Fruit fly (Drosophila melanogaster) whole organism, embryonic: Measurements from ENCODE around the gene CG14830.
A peak's percentile ranks its signal among the peaks of the same experiment; 100 is the strongest.

Experiments used
- CG11398 ChIP-seq: fragments of 200-800 bp; sonication (Bioruptor generic); optimal IDR thresholded peaks from 2 replicates; lab custom pipeline; 2016; ENCODE audit warnings: missing biosample characterization, missing genetic modification characterization
- CG14050 ChIP-seq: fragments of 200-800 bp; sonication (Bioruptor generic); IDR thresholded peaks from 3 replicates; pipeline ENCODE4 v1.3.6; 2022; ENCODE audit warnings: missing biosample characterization, missing genetic modification characterization
- CG14667 ChIP-seq: fragments of 200-800 bp; sonication (Bioruptor generic); IDR thresholded peaks from 2 replicates; pipeline ENCODE4 v1.3.6; 2022; ENCODE audit warnings: missing biosample characterization, missing genetic modification characterization
- CG17359 ChIP-seq: fragments of 200-800 bp; sonication (Bioruptor generic); optimal IDR thresholded peaks from 3 replicates; lab custom pipeline; 2018; ENCODE audit warnings: missing biosample characterization, mild to moderate bottlenecking, missing genetic modification characterization, moderate library complexity
- CG17385 ChIP-seq: fragments of 200-800 bp; sonication (Bioruptor generic); optimal IDR thresholded peaks from 3 replicates; lab custom pipeline; 2018; ENCODE audit warnings: missing biosample characterization, mild to moderate bottlenecking, missing genetic modification characterization
- CG17802 ChIP-seq: fragments of 200-800 bp; sonication (Bioruptor generic); optimal IDR thresholded peaks from 2 replicates; lab custom pipeline; 2018; ENCODE audit warnings: missing biosample characterization, mild to moderate bottlenecking, missing genetic modification characterization, moderate library complexity
- CG17829 ChIP-seq: fragments of 200-800 bp; optimal IDR thresholded peaks from 2 replicates; lab custom pipeline; 2019; ENCODE audit warnings: missing biosample characterization, mild to moderate bottlenecking, missing genetic modification characterization, moderate library complexity
- CG18262 ChIP-seq: fragments of 200-800 bp; optimal IDR thresholded peaks from 3 replicates; lab custom pipeline; 2019; ENCODE audit warnings: missing biosample characterization, mild to moderate bottlenecking, missing genetic modification characterization, moderate library complexity
- CG18599 ChIP-seq: fragments of 200-800 bp; sonication (Bioruptor generic); optimal IDR thresholded peaks from 3 replicates; lab custom pipeline; 2017; ENCODE audit warnings: missing biosample characterization, missing genetic modification characterization, mild to moderate bottlenecking, moderate library complexity, missing genetic modification reagents
- CG18619 ChIP-seq: fragments of 200-800 bp; sonication (Bioruptor generic); optimal IDR thresholded peaks from 3 replicates; lab custom pipeline; 2017; ENCODE audit warnings: missing biosample characterization, mild to moderate bottlenecking, missing genetic modification characterization
- CG2120 ChIP-seq: fragments of 200-800 bp; sonication (Bioruptor generic); optimal IDR thresholded peaks from 3 replicates; lab custom pipeline; 2016; ENCODE audit warnings: missing biosample characterization, missing genetic modification characterization
- CG2202 ChIP-seq: fragments of 200-800 bp; sonication (Bioruptor generic); optimal IDR thresholded peaks from 2 replicates; lab custom pipeline; 2018; ENCODE audit warnings: missing biosample characterization, mild to moderate bottlenecking, missing genetic modification characterization
- CG2678 ChIP-seq: fragments of 200-800 bp; sonication (Bioruptor generic); optimal IDR thresholded peaks from 3 replicates; lab custom pipeline; 2019; ENCODE audit warnings: missing biosample characterization, mild to moderate bottlenecking, missing genetic modification characterization, moderate library complexity
- CG32532 ChIP-seq: fragments of 200-800 bp; sonication (Bioruptor generic); IDR thresholded peaks from 2 replicates; pipeline ENCODE4 v1.3.6; 2022; ENCODE audit warnings: missing biosample characterization, missing genetic modification characterization
- CG33213 ChIP-seq: fragments of 200-800 bp; sonication (Bioruptor generic); optimal IDR thresholded peaks from 3 replicates; lab custom pipeline; 2016; ENCODE audit warnings: missing biosample characterization, missing genetic modification characterization
- CG4730 ChIP-seq: fragments of 200-800 bp; sonication (Bioruptor generic); IDR thresholded peaks from 2 replicates; pipeline ENCODE4 v1.3.6; 2022; ENCODE audit warnings: missing biosample characterization, missing genetic modification characterization
- CG5245 ChIP-seq: fragments of 200-800 bp; sonication (Bioruptor generic); optimal IDR thresholded peaks from 3 replicates; lab custom pipeline; 2016; ENCODE audit warnings: missing biosample characterization, missing genetic modification characterization
- CG8290 ChIP-seq, 3 experiments: fragments of 200-800 bp; sonication (Bioruptor generic); optimal IDR thresholded peaks; 2 replicates each; lab custom pipeline; 2016 to 2019; ENCODE audit warnings: missing biosample characterization in 3 of 3, missing genetic modification characterization in 3 of 3, mild to moderate bottlenecking in 2 of 3, moderate library complexity in 1 of 3
- CG9609 ChIP-seq: fragments of 200-800 bp; sonication (Bioruptor generic); optimal IDR thresholded peaks from 3 replicates; lab custom pipeline; 2016; ENCODE audit warnings: missing biosample characterization, missing genetic modification characterization
- CG9797 ChIP-seq: fragments of 200-800 bp; sonication (Bioruptor generic); optimal IDR thresholded peaks from 3 replicates; lab custom pipeline; 2018; ENCODE audit warnings: missing biosample characterization, mild to moderate bottlenecking, missing genetic modification characterization
- CkIIα-i1 ChIP-seq: fragments of 200-800 bp; sonication (Bioruptor generic); IDR thresholded peaks from 2 replicates; pipeline ENCODE4 v1.3.6; 2022; ENCODE audit warnings: missing biosample characterization, missing genetic modification characterization
- Dp ChIP-seq: fragments of 200-800 bp; sonication (Bioruptor generic); optimal IDR thresholded peaks from 2 replicates; lab custom pipeline; 2018; ENCODE audit warnings: missing biosample characterization, mild to moderate bottlenecking, missing genetic modification characterization, moderate library complexity
- Elba2 ChIP-seq: fragments of 200-800 bp; sonication (Bioruptor generic); optimal IDR thresholded peaks from 3 replicates; lab custom pipeline; 2016; ENCODE audit warnings: missing biosample characterization, missing genetic modification characterization
- Ets65A ChIP-seq: fragments of 200-800 bp; sonication (Bioruptor generic); peaks from one replicate; lab custom pipeline; 2016; ENCODE audit warnings: missing biosample characterization, missing genetic modification characterization
- HLHmδ ChIP-seq: fragments of 200-800 bp; sonication (Bioruptor generic); optimal IDR thresholded peaks from 2 replicates; lab custom pipeline; 2018; ENCODE audit warnings: missing biosample characterization, mild to moderate bottlenecking, missing genetic modification characterization, moderate library complexity
- NC2α ChIP-seq: fragments of 200-800 bp; sonication (Bioruptor generic); optimal IDR thresholded peaks from 2 replicates; lab custom pipeline; 2016; ENCODE audit warnings: missing biosample characterization, missing genetic modification characterization
- Sin3A ChIP-seq: fragments of >200 bp; optimal IDR thresholded peaks from 2 replicates; lab custom pipeline; 2018
- Sox102F ChIP-seq: fragments of 200-800 bp; sonication (Bioruptor generic); optimal IDR thresholded peaks from 2 replicates; lab custom pipeline; 2018; ENCODE audit warnings: missing biosample characterization, mild to moderate bottlenecking, missing genetic modification characterization, moderate library complexity
- aop ChIP-seq: fragments of 200-800 bp; sonication (Bioruptor generic); IDR thresholded peaks from 2 replicates; pipeline ENCODE4 v1.3.6; 2022; ENCODE audit warnings: missing biosample characterization, missing genetic modification characterization
- ara ChIP-seq: fragments of 200-800 bp; sonication (Bioruptor generic); IDR thresholded peaks from 2 replicates; pipeline ENCODE4 v1.3.6; 2022; ENCODE audit warnings: missing biosample characterization, missing genetic modification characterization
- ato ChIP-seq: fragments of 200-800 bp; sonication (Bioruptor generic); IDR thresholded peaks from 2 replicates; pipeline ENCODE4 v1.3.6; 2022; ENCODE audit warnings: missing biosample characterization, missing genetic modification characterization; ENCODE audit not compliant: partially characterized antibody
- bab2 ChIP-seq: fragments of 200-800 bp; sonication (Bioruptor generic); optimal IDR thresholded peaks from 2 replicates; lab custom pipeline; 2016; ENCODE audit warnings: missing biosample characterization, missing genetic modification characterization
- crol ChIP-seq: fragments of 200-800 bp; sonication (Bioruptor generic); IDR thresholded peaks from 2 replicates; pipeline ENCODE4 v1.3.6; 2022; ENCODE audit warnings: missing biosample characterization, missing genetic modification characterization
- crp ChIP-seq, 2 experiments: fragments of 200-800 bp; sonication (Bioruptor generic); optimal IDR thresholded peaks; 2 replicates in 1 of 2; 3 replicates in 1 of 2; lab custom pipeline; 2017; ENCODE audit warnings: missing biosample characterization in 2 of 2, missing genetic modification characterization in 2 of 2, mild to moderate bottlenecking in 1 of 2, moderate library complexity in 1 of 2
- dati ChIP-seq: fragments of 200-800 bp; sonication (Bioruptor generic); IDR thresholded peaks from 2 replicates; pipeline ENCODE4 v1.3.6; 2022; ENCODE audit warnings: missing biosample characterization, missing genetic modification characterization
- dpn ChIP-seq, 2 experiments: fragments of 200-800 bp; sonication (Bioruptor generic); optimal IDR thresholded peaks; 3 replicates each; lab custom pipeline; 2016; ENCODE audit warnings: missing biosample characterization in 2 of 2, missing genetic modification characterization in 2 of 2
- dysf ChIP-seq: fragments of 200-800 bp; sonication (Bioruptor generic); IDR thresholded peaks from 3 replicates; pipeline ENCODE4 v1.3.6; 2022; ENCODE audit warnings: missing biosample characterization, missing genetic modification characterization
- emc ChIP-seq: fragments of 200-800 bp; sonication (Bioruptor generic); optimal IDR thresholded peaks from 2 replicates; lab custom pipeline; 2016; ENCODE audit warnings: missing biosample characterization, missing genetic modification characterization
- gcm2 ChIP-seq: fragments of 200-800 bp; sonication (Bioruptor generic); optimal IDR thresholded peaks from 2 replicates; lab custom pipeline; 2016; ENCODE audit warnings: missing biosample characterization, missing genetic modification characterization
- gem ChIP-seq: fragments of 200-800 bp; sonication (Bioruptor generic); optimal IDR thresholded peaks from 2 replicates; lab custom pipeline; 2019; ENCODE audit warnings: missing biosample characterization, mild to moderate bottlenecking, missing genetic modification characterization, moderate library complexity
- luna ChIP-seq: fragments of 200-800 bp; sonication (Bioruptor generic); optimal IDR thresholded peaks from 2 replicates; lab custom pipeline; 2016; ENCODE audit warnings: missing biosample characterization, missing genetic modification characterization
- nau ChIP-seq: fragments of 200-800 bp; sonication (Bioruptor generic); optimal IDR thresholded peaks from 3 replicates; lab custom pipeline; 2017; ENCODE audit warnings: missing biosample characterization, mild to moderate bottlenecking, missing genetic modification characterization, missing genetic modification reagents
- odd ChIP-seq: fragments of 200-800 bp; sonication (Bioruptor generic); optimal IDR thresholded peaks from 2 replicates; lab custom pipeline; 2017; ENCODE audit warnings: missing biosample characterization, mild to moderate bottlenecking, missing genetic modification characterization
- peb ChIP-seq: fragments of 200-800 bp; sonication (Bioruptor generic); IDR thresholded peaks from 2 replicates; pipeline ENCODE4 v1.3.6; 2022; ENCODE audit warnings: missing biosample characterization, missing genetic modification characterization
- pho ChIP-seq: fragments of 200-800 bp; sonication (Bioruptor generic); optimal IDR thresholded peaks from 2 replicates; lab custom pipeline; 2016; ENCODE audit warnings: missing biosample characterization, missing genetic modification characterization
- sisA ChIP-seq: fragments of 200-800 bp; sonication (Bioruptor generic); IDR thresholded peaks from 2 replicates; pipeline ENCODE4 v1.3.6; 2022; ENCODE audit warnings: missing biosample characterization, missing genetic modification characterization
- stc ChIP-seq: fragments of 200-800 bp; sonication (Bioruptor generic); IDR thresholded peaks from 2 replicates; pipeline ENCODE4 v1.3.6; 2022; ENCODE audit warnings: missing biosample characterization, missing genetic modification characterization
- vfl ChIP-seq: fragments of 200-800 bp; sonication (Bioruptor generic); optimal IDR thresholded peaks from 2 replicates; lab custom pipeline; 2016; ENCODE audit warnings: missing biosample characterization, missing genetic modification characterization
- wdn ChIP-seq: fragments of 200-800 bp; sonication (Bioruptor generic); IDR thresholded peaks from 2 replicates; pipeline ENCODE4 v1.3.6; 2022; ENCODE audit warnings: missing biosample characterization, missing genetic modification characterization
- wor ChIP-seq: fragments of 200-800 bp; sonication (Bioruptor generic); IDR thresholded peaks from 2 replicates; pipeline ENCODE4 v1.3.6; 2022; ENCODE audit warnings: missing biosample characterization, missing genetic modification characterization
- yki ChIP-seq: fragments of >200 bp; optimal IDR thresholded peaks from 3 replicates; lab custom pipeline; 2018
- zfh1 ChIP-seq: fragments of 200-800 bp; sonication (Bioruptor generic); IDR thresholded peaks from 3 replicates; pipeline ENCODE4 v1.3.6; 2022; ENCODE audit warnings: missing biosample characterization, missing genetic modification characterization

CG14830 gene

DNA sequence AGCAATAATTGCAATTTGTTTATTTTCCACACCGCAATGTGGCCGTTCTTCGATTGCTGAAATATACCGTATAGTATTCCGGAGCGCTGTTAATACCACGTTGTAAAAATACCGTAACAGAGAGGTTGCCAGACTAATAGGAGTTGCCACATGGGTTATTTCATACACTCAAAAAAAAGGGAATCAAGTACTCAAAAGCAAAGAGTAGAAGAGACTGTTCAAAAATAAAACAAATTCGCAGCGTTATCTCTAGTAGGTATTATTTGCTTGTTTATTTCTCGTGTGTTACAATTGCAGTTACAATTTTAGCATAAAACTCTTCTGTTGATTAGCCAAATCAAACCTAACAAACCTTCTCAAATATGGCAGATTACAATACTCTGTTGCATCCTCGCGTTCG is 13.3 kb downstream of the CG14830 start, which contains the start of gene MED4 (continued):
- TF ChIP-seq Ets65A (GFP tag; lab: Kevin White, UChicago) (peak; percentile 98), CG17829 (tag; lab: Kevin White, UChicago) (peak; percentile 69), CkIIα-i1 (GFP tag; lab: Robert Waterston, UW) (no peak), sisA (GFP tag; lab: Robert Waterston, UW) (peak; percentile 77), CG14667 (GFP tag; lab: Robert Waterston, UW) (peak; percentile 61), zfh1 (GFP tag; lab: Robert Waterston, UW) (peak; percentile 76; the same call in 2 of the 3 replicates), Sox102F (peak; percentile 75), dpn (GFP tag; optimal IDR thresholded peaks at IDR 0.05; lab: Kevin White, UChicago) (peak; percentile 86 to 92), wor (no peak), peb (GFP tag; lab: Robert Waterston, UW) (peak; percentile 37; the same call in 1 of the 2 replicates), CG14050 (peak; percentile 38; the same call in 1 of the 3 replicates), aop (GFP tag; lab: Robert Waterston, UW) (peak; percentile 39; the same call in 1 of the 2 replicates), pho (GFP tag; lab: Kevin White, UChicago) (peak; percentile 86), Elba2 (GFP tag; lab: Kevin White, UChicago) (no peak), CG32532 (GFP tag; lab: Robert Waterston, UW) (peak; percentile 90), dysf (peak; percentile 78), ara (GFP tag; lab: Robert Waterston, UW) (no peak), NC2α (GFP tag; lab: Kevin White, UChicago) (peak; percentile 76), CG33213 (GFP tag; lab: Kevin White, UChicago) (peak; percentile 82), gem (tag; lab: Kevin White, UChicago) (peak; percentile 85), CG5245 (GFP tag; lab: Kevin White, UChicago) (peak; percentile 75), CG18619 (GFP tag; lab: Kevin White, UChicago) (peak; percentile 50), wdn (GFP tag; lab: Robert Waterston, UW) (peak; percentile 67), Dp (GFP tag; lab: Kevin White, UChicago) (peak; percentile 45), CG8290 (GFP tag; optimal IDR thresholded peaks at IDR 0.05; lab: Kevin White, UChicago) (peak; percentile 55), CG8290 (tag; optimal IDR thresholded peaks at IDR 0.05; lab: Kevin White, UChicago) (peak in 1 of 2 experiments; percentile 92), gcm2 (GFP tag; lab: Kevin White, UChicago) (peak; percentile 82), CG18262 (tag; lab: Kevin White, UChicago) (peak; percentile 61), dati (GFP tag; lab: Robert Waterston, UW) (peak; percentile 18; the same call in 1 of the 2 replicates), CG2202 (tag; lab: Kevin White, UChicago) (peak; percentile 65), stc (GFP tag; lab: Robert Waterston, UW) (peak; percentile 75), crol (GFP tag; lab: Robert Waterston, UW) (no peak), CG17802 (tag; lab: Kevin White, UChicago) (peak; percentile 40), CG2678 (peak; percentile 77), bab2 (peak; percentile 79), CG17385 (GFP tag; lab: Kevin White, UChicago) (peak; percentile 67), CG9797 (GFP tag; lab: Kevin White, UChicago) (peak; percentile 84), emc (GFP tag; lab: Kevin White, UChicago) (peak; percentile 59), CG2120 (GFP tag; lab: Kevin White, UChicago) (peak; percentile 92), vfl (peak; percentile 51), HLHmδ (GFP tag; lab: Kevin White, UChicago) (no peak), CG18599 (peak; percentile 84), CG11398 (GFP tag; lab: Kevin White, UChicago) (peak; percentile 75), Sin3A (lab: Kevin White, UChicago) (peak; percentile 60), odd (GFP tag; lab: Kevin White, UChicago) (peak; percentile 45), ato (GFP tag; lab: Robert Waterston, UW) (no peak), CG9609 (GFP tag; lab: Kevin White, UChicago) (peak; percentile 87), yki (lab: Kevin White, UChicago) (no peak), CG4730 (GFP tag; lab: Robert Waterston, UW) (peak; percentile 61), luna (GFP tag; lab: Kevin White, UChicago) (peak; percentile 70), crp (GFP tag; optimal IDR thresholded peaks at IDR 0.05; lab: Kevin White, UChicago) (peak in 1 of 2 experiments; percentile 31), CG17359 (tag; lab: Kevin White, UChicago) (peak; percentile 69), nau (no peak)
